Worm (Caenorhabditis elegans): Measurements from ENCODE around the gene Y69H2.1.

Y69H2.1 gene

DNA sequence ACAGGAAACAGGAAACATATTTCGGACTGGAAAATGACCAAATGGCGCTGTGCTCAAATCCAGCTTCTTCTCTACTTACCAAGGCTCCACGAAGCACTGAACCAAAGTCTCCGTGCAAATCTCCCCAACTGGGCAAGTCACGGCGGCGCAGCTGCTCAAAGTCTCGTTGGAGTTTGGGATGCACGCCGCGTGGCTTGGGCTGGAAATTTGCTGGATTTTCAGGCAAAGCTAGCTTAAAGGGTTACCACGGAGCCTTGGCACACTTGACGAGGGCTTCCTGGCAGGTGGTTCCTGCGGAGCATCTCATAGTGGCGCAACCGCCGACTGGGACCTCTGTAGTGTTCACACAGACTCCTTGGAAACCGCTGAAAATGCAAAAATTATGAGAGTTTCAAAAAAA is 36.6 kb upstream of the Y69H2.1 start:
- TF ChIP-seq fkh-8 (tag; optimal IDR thresholded peaks at IDR 0.05), result no peak
- TF ChIP-seq nhr-47 (tag; optimal IDR thresholded peaks at IDR 0.05), result no peak
- TF ChIP-seq elt-2 (tag; optimal IDR thresholded peaks at IDR 0.05), result no peak
- no peak for TF ChIP-seq pax-3 (tag; optimal IDR thresholded peaks at IDR 0.05)
- TF ChIP-seq nhr-237 (tag; optimal IDR thresholded peaks at IDR 0.05), result no peak
- TF ChIP-seq nhr-71 (tag; optimal IDR thresholded peaks at IDR 0.05), result no peak
- no peak for TF ChIP-seq lin-15B (tag; optimal IDR thresholded peaks at IDR 0.05)
- no peak for TF ChIP-seq Y116A8C.19 (tag; optimal IDR thresholded peaks at IDR 0.05; ENCODE audit: borderline replicate concordance)
- TF ChIP-seq nhr-20 (tag; optimal IDR thresholded peaks at IDR 0.05), result no peak
- TF ChIP-seq sox-4 (tag; optimal IDR thresholded peaks at IDR 0.05), result no peak
- no peak for TF ChIP-seq pag-3 (tag; optimal IDR thresholded peaks at IDR 0.05; ENCODE audit: borderline replicate concordance, insufficient read depth)

DNA sequence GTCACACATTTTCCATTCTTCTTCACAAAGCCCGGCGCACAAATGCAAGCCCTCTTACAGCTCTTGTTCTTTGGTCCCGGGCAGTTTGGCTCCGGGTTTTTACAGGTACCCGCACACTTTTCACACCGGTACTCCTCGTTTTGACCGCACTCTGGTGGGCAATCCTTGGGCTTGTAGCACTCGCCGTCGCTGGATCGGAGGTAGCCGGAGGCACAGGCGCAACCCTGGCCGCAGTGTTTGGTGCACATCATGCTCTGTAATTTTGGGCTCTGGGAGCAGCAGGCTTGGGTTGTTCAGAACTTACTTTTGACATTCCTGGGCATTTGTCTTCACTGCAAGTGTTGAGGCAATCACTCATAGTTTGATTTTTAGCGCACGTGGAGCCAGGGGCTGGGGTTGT is 35.0 kb upstream of the Y69H2.1 start:
- no peak for TF ChIP-seq nhr-84 (tag; optimal IDR thresholded peaks at IDR 0.05)
- no peak for TF ChIP-seq nhr-12 (tag; optimal IDR thresholded peaks at IDR 0.05)
- TF ChIP-seq hlh-4 (tag; optimal IDR thresholded peaks at IDR 0.05), result no peak
- TF ChIP-seq fkh-10 (GFP tag; optimal IDR thresholded peaks at IDR 0.05), result no peak
- no peak for TF ChIP-seq fkh-4 (tag; optimal IDR thresholded peaks at IDR 0.05; ENCODE audit: borderline replicate concordance)
- TF ChIP-seq ceh-88 (GFP tag; IDR thresholded peaks at IDR 0.05), result no peak
- no peak for TF ChIP-seq sox-4 (tag; optimal IDR thresholded peaks at IDR 0.05)
- no peak for TF ChIP-seq nhr-71 (tag; optimal IDR thresholded peaks at IDR 0.05)
- no peak for TF ChIP-seq aha-1 (tag; optimal IDR thresholded peaks at IDR 0.05)
- no peak for TF ChIP-seq nhr-77 (tag; optimal IDR thresholded peaks at IDR 0.05)
- no peak for TF ChIP-seq lir-3 (tag; optimal IDR thresholded peaks at IDR 0.05; ENCODE audit: poor library complexity)
- no peak for TF ChIP-seq fos-1 (tag; optimal IDR thresholded peaks at IDR 0.05)
- TF ChIP-seq sup-37 (GFP tag; optimal IDR thresholded peaks at IDR 0.05), result no peak
- no peak for TF ChIP-seq sptf-1 (tag; optimal IDR thresholded peaks at IDR 0.05)

DNA sequence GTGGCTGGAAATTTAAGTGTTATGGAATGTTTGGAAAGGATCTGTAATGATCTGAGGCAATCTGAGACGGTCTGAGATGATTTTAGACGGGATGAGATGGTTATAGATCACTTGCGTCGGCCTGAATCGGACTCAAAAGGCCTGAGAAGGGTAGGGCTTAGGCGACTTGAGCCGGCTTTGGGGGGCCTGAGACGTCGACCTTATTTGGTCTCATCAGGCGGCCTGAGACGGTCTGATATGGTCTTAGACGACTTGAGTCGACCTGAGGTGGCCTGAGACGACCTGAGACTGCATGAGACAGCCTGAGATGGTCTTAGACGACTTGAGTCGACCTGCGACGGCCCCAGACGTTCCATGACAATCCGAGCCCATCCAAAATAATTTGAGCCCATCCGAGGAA is 34.0 kb upstream of the Y69H2.1 start:
- TF ChIP-seq blmp-1 (tag; optimal IDR thresholded peaks at IDR 0.05) (no peak), mep-1 (tag; optimal IDR thresholded peaks at IDR 0.05) (no peak), Y116A8C.19 (tag; optimal IDR thresholded peaks at IDR 0.05; ENCODE audit: borderline replicate concordance) (no peak), sox-4 (tag; optimal IDR thresholded peaks at IDR 0.05) (no peak), lin-35 (GFP tag; optimal IDR thresholded peaks at IDR 0.05) (no peak), xbp-1 (tag; optimal IDR thresholded peaks at IDR 0.05) (no peak), unc-30 (tag; optimal IDR thresholded peaks at IDR 0.05) (no peak), pax-3 (tag; optimal IDR thresholded peaks at IDR 0.05) (no peak), lsy-2 (tag; optimal IDR thresholded peaks at IDR 0.05) (no peak), nhr-77 (tag; optimal IDR thresholded peaks at IDR 0.05) (no peak), elt-3 (tag; optimal IDR thresholded peaks at IDR 0.05) (no peak), mab-9 (GFP tag; IDR thresholded peaks at IDR 0.05) (no peak), efl-1 (optimal IDR thresholded peaks at IDR 0.05) (no peak), efl-1 (GFP tag; optimal IDR thresholded peaks at IDR 0.05 in 1 of 2) (no peak), nhr-28 (tag; optimal IDR thresholded peaks at IDR 0.05) (no peak), elt-2 (tag; optimal IDR thresholded peaks at IDR 0.05) (no peak), C04F5.9 (tag; optimal IDR thresholded peaks at IDR 0.05) (no peak)

DNA sequence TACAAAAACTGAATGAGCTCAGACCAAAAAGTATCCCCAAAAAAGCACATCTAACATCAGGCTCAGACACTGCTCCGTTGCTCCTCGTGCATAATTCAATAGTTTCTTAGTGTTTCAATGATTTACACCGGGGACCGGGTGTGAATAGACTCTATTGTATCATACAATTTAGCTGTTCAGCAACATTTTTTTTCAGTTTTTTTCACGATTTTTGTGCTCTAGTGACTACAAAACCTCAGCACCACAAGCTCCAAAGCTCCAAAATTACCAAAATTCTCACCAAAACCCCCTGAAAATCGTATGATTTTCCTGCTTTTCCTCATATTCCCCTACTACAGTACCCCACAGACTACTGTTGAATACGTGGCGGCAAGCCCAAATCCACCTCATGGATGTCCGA is 27.7 kb upstream of the Y69H2.1 start, which contains the start of gene egas-2:
Gene egas-2, plus strand, starts transcription at position 301 of the 400 bp plus-strand sequence.
- TF ChIP-seq nhr-71 (tag; optimal IDR thresholded peaks at IDR 0.05), result no peak

- TF ChIP-seq nhr-90 (tag; optimal IDR thresholded peaks at IDR 0.05; ENCODE audit: poor library complexity) (no peak), ceh-90 (tag; optimal IDR thresholded peaks at IDR 0.05) (no peak), irx-1 (tag; optimal IDR thresholded peaks at IDR 0.05) (no peak), zip-4 (GFP tag; optimal IDR thresholded peaks at IDR 0.05) (no peak), pqm-1 (tag; optimal IDR thresholded peaks at IDR 0.05) (no peak), lin-35 (GFP tag; optimal IDR thresholded peaks at IDR 0.05) (no peak), nhr-77 (tag; optimal IDR thresholded peaks at IDR 0.05) (no peak), nhr-76 (tag; optimal IDR thresholded peaks at IDR 0.05) (no peak), dpl-1 (GFP tag; optimal IDR thresholded peaks at IDR 0.05) (no peak), lin-39 (tag; optimal IDR thresholded peaks at IDR 0.05) (no peak), elt-2 (tag; optimal IDR thresholded peaks at IDR 0.05) (no peak)
Measured at ce11 chrV:18644258-18644657, 21.9 kb upstream of the Y69H2.1 start.
